Worm (Caenorhabditis elegans): ENCODE results near the gene D1054.3.

ce11 chrV:10723583-10723982 lies 47.7 kb upstream of the D1054.3 start:
- TF ChIP-seq pha-4 (tag; optimal IDR thresholded peaks at IDR 0.05): no peak
- TF ChIP-seq ama-1 (optimal IDR thresholded peaks at IDR 0.05): no peak
- no peak for TF ChIP-seq tbx-2 (tag; optimal IDR thresholded peaks at IDR 0.05)
- TF ChIP-seq nhr-237 (tag; optimal IDR thresholded peaks at IDR 0.05): no peak
- no peak for TF ChIP-seq ceh-28 (tag; optimal IDR thresholded peaks at IDR 0.05)
- no peak for TF ChIP-seq ceh-16 (tag; optimal IDR thresholded peaks at IDR 0.05)
- TF ChIP-seq eor-1 (tag; optimal IDR thresholded peaks at IDR 0.05): no peak
- TF ChIP-seq nhr-77 (tag; optimal IDR thresholded peaks at IDR 0.05): no peak
- no peak for TF ChIP-seq zag-1 (tag; optimal IDR thresholded peaks at IDR 0.05)
- no peak for TF ChIP-seq fos-1 (tag; optimal IDR thresholded peaks at IDR 0.05)
- no peak for TF ChIP-seq ceh-9 (tag; optimal IDR thresholded peaks at IDR 0.05)
- no peak for TF ChIP-seq nhr-76 (tag; optimal IDR thresholded peaks at IDR 0.05)
- no peak for TF ChIP-seq snpc-4 (tag; optimal IDR thresholded peaks at IDR 0.05)
- no peak for TF ChIP-seq nhr-28 (tag; optimal IDR thresholded peaks at IDR 0.05)
